Fruit fly (Drosophila melanogaster) Kc167 (cell line): ENCODE results near the gene CG15930.

Experiments
- Myc ChIP-seq: fragments of >200 bp; optimal IDR thresholded peaks from 2 replicates; lab custom pipeline; 2017; ENCODE audit warnings: missing external identifiers
- Sin3A ChIP-seq: fragments of >200 bp; optimal IDR thresholded peaks from 2 replicates; lab custom pipeline; 2018; ENCODE audit warnings: missing external identifiers
- h ChIP-seq: fragments of >200 bp; optimal IDR thresholded peaks from 3 replicates; lab custom pipeline; 2018; ENCODE audit warnings: missing external identifiers
- insv ChIP-seq: fragments of >200 bp; optimal IDR thresholded peaks from 3 replicates; lab custom pipeline; 2018; ENCODE audit warnings: missing external identifiers
- psq ChIP-seq: fragments of >200 bp; optimal IDR thresholded peaks from 2 replicates; lab custom pipeline; 2017; ENCODE audit warnings: missing external identifiers
- ttk ChIP-seq: sonication (Bioruptor generic); optimal IDR thresholded peaks from 2 replicates; lab custom pipeline; 2017; ENCODE audit warnings: missing external identifiers

- TF ChIP-seq Myc (lab: Kevin White, UChicago) (no peak), insv (no peak), h (lab: Kevin White, UChicago) (no peak), Sin3A (lab: Kevin White, UChicago) (no peak), psq (lab: Kevin White, UChicago) (no peak), ttk (no peak)
Observed at dm6 chrX:5364031-5364430, 46.9 kb upstream of the CG15930 start.
